Fruit fly (Drosophila melanogaster): Measurements from ENCODE around the gene CG31287.

DNA sequence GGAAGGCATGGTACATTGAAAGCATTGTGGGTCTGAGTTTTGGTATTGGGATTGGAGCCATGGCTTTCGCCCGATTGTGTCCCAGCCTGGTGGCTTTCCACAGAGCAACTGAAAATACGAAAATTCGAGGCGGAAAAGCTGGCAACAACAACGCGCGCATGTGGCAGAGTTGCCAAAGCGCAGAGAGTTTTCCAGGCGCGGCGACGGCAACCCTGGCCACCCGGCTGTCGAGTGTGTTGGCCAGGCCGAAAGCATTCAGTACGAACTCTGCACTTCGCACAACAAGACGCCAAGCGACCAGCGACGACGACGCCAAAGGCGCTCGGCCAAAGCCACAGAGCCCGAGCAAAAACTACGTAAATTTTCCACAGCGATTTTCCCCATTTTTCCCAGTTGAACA, 22.6 kb downstream of the CG31287 start:
- no peak for TF ChIP-seq Sin3A (optimal IDR thresholded peaks at IDR 0.05)
- no peak for TF ChIP-seq Myc (optimal IDR thresholded peaks at IDR 0.05)
- TF ChIP-seq psq (optimal IDR thresholded peaks at IDR 0.05): no peak
- TF ChIP-seq insv (optimal IDR thresholded peaks at IDR 0.05): no peak

Measured in Kc167 (cell line).